Fruit fly (Drosophila melanogaster) whole organism, embryonic: Measurements from ENCODE around the gene raw.
A peak's percentile ranks its signal among the peaks of the same experiment; 100 is the strongest.

Source experiments
- Aef1 ChIP-seq: fragments of 200-800 bp; sonication (Bioruptor generic); IDR thresholded peaks from 3 replicates; pipeline ENCODE4 v1.3.6; 2022; ENCODE audit warnings: missing biosample characterization, missing genetic modification characterization
- CG10543 ChIP-seq: fragments of 200-800 bp; sonication (Bioruptor generic); optimal IDR thresholded peaks from 3 replicates; lab custom pipeline; 2017; ENCODE audit warnings: missing biosample characterization, mild to moderate bottlenecking, missing genetic modification characterization, moderate library complexity
- CG11504 ChIP-seq: fragments of 200-800 bp; sonication (Bioruptor generic); optimal IDR thresholded peaks from 3 replicates; lab custom pipeline; 2019; ENCODE audit warnings: missing biosample characterization, mild to moderate bottlenecking, missing genetic modification characterization, moderate library complexity
- CG12659 ChIP-seq: fragments of 200-800 bp; sonication (Bioruptor generic); optimal IDR thresholded peaks from 3 replicates; lab custom pipeline; 2017; ENCODE audit warnings: mild to moderate bottlenecking, missing biosample characterization, missing genetic modification reagents, missing genetic modification characterization
- CG12942 ChIP-seq: fragments of 200-800 bp; sonication (Bioruptor generic); optimal IDR thresholded peaks from 3 replicates; lab custom pipeline; 2016; ENCODE audit warnings: missing biosample characterization, missing genetic modification characterization
- CG13424 ChIP-seq: fragments of 200-800 bp; sonication (Bioruptor generic); optimal IDR thresholded peaks from 2 replicates; lab custom pipeline; 2019; ENCODE audit warnings: missing biosample characterization, mild to moderate bottlenecking, missing genetic modification characterization, moderate library complexity
- CG17186 ChIP-seq: fragments of 200-800 bp; sonication (Bioruptor generic); optimal IDR thresholded peaks from 3 replicates; lab custom pipeline; 2017; ENCODE audit warnings: missing biosample characterization, missing genetic modification reagents, missing genetic modification characterization
- CG17328 ChIP-seq: fragments of 200-800 bp; sonication (Bioruptor generic); IDR thresholded peaks from 2 replicates; pipeline ENCODE4 v1.3.6; 2022; ENCODE audit warnings: missing biosample characterization, missing genetic modification characterization
- CG17385 ChIP-seq: fragments of 200-800 bp; sonication (Bioruptor generic); optimal IDR thresholded peaks from 3 replicates; lab custom pipeline; 2018; ENCODE audit warnings: missing biosample characterization, mild to moderate bottlenecking, missing genetic modification characterization
- CG17912 ChIP-seq: fragments of 200-800 bp; sonication (Bioruptor generic); optimal IDR thresholded peaks from 2 replicates; lab custom pipeline; 2018; ENCODE audit warnings: missing biosample characterization, mild to moderate bottlenecking, missing genetic modification characterization
- CG18262 ChIP-seq: fragments of 200-800 bp; optimal IDR thresholded peaks from 3 replicates; lab custom pipeline; 2019; ENCODE audit warnings: missing biosample characterization, mild to moderate bottlenecking, missing genetic modification characterization, moderate library complexity
- CG2120 ChIP-seq: fragments of 200-800 bp; sonication (Bioruptor generic); optimal IDR thresholded peaks from 3 replicates; lab custom pipeline; 2016; ENCODE audit warnings: missing biosample characterization, missing genetic modification characterization
- CG2129 ChIP-seq: fragments of 200-800 bp; sonication (Bioruptor generic); IDR thresholded peaks from 2 replicates; pipeline ENCODE4 v1.3.6; 2022; ENCODE audit warnings: missing biosample characterization, missing genetic modification characterization; ENCODE audit not compliant: partially characterized antibody
- CG31365 ChIP-seq: fragments of 200-800 bp; sonication (Bioruptor generic); optimal IDR thresholded peaks from 2 replicates; lab custom pipeline; 2018; ENCODE audit warnings: missing biosample characterization, mild to moderate bottlenecking, missing genetic modification characterization
- CG32772 ChIP-seq: fragments of 200-800 bp; sonication (Bioruptor generic); IDR thresholded peaks from 2 replicates; pipeline ENCODE4 v1.3.6; 2022; ENCODE audit warnings: missing biosample characterization, missing genetic modification characterization
- CG33557 ChIP-seq: fragments of 200-800 bp; sonication (Bioruptor generic); optimal IDR thresholded peaks from 2 replicates; lab custom pipeline; 2019; ENCODE audit warnings: missing biosample characterization, mild to moderate bottlenecking, missing genetic modification characterization, moderate library complexity
- CG3995 ChIP-seq: fragments of 200-800 bp; sonication (Bioruptor generic); optimal IDR thresholded peaks from 3 replicates; lab custom pipeline; 2016; ENCODE audit warnings: missing biosample characterization, missing genetic modification characterization
- CG4854 ChIP-seq: fragments of 200-800 bp; sonication (Bioruptor generic); optimal IDR thresholded peaks from 2 replicates; lab custom pipeline; 2016; ENCODE audit warnings: missing biosample characterization, missing genetic modification characterization, inconsistent platforms
- CG5180 ChIP-seq: fragments of 200-800 bp; sonication (Bioruptor generic); optimal IDR thresholded peaks from 3 replicates; lab custom pipeline; 2017; ENCODE audit warnings: missing biosample characterization, missing genetic modification characterization, mild to moderate bottlenecking, moderate library complexity, missing genetic modification reagents
- CG6791 ChIP-seq: fragments of 200-800 bp; sonication (Bioruptor generic); IDR thresholded peaks from 3 replicates; pipeline ENCODE4 v1.3.6; 2022; ENCODE audit warnings: missing biosample characterization, missing genetic modification characterization; ENCODE audit not compliant: partially characterized antibody
- CG6854 ChIP-seq: fragments of 200-800 bp; sonication (Bioruptor generic); optimal IDR thresholded peaks from 3 replicates; lab custom pipeline; 2017; ENCODE audit warnings: missing biosample characterization, mild to moderate bottlenecking, missing genetic modification characterization
- CG7786 ChIP-seq: fragments of 200-800 bp; sonication (Bioruptor generic); optimal IDR thresholded peaks from 2 replicates; lab custom pipeline; 2016; ENCODE audit warnings: missing biosample characterization, missing genetic modification characterization
- CG8359 ChIP-seq: fragments of 200-800 bp; sonication (Bioruptor generic); optimal IDR thresholded peaks from 2 replicates; lab custom pipeline; 2017; ENCODE audit warnings: missing biosample characterization, mild to moderate bottlenecking, missing genetic modification characterization, borderline replicate concordance
- CG9437 ChIP-seq: fragments of 200-800 bp; sonication (Bioruptor generic); optimal IDR thresholded peaks from 2 replicates; lab custom pipeline; 2018; ENCODE audit warnings: missing biosample characterization, mild to moderate bottlenecking, missing genetic modification characterization
- CG9817 ChIP-seq: fragments of 200-800 bp; sonication (Bioruptor generic); optimal IDR thresholded peaks from 2 replicates; lab custom pipeline; 2018; ENCODE audit warnings: missing biosample characterization, mild to moderate bottlenecking, missing genetic modification characterization, moderate library complexity
- Fer1 ChIP-seq: fragments of 200-800 bp; sonication (Bioruptor generic); optimal IDR thresholded peaks from 2 replicates; lab custom pipeline; 2017; ENCODE audit warnings: missing biosample characterization, mild to moderate bottlenecking, missing genetic modification characterization
- H15 ChIP-seq: fragments of 200-800 bp; sonication (Bioruptor generic); IDR thresholded peaks from 3 replicates; pipeline ENCODE4 v1.3.6; 2022; ENCODE audit warnings: missing biosample characterization, missing genetic modification characterization
- Lhr ChIP-seq: fragments of 200-800 bp; sonication (Bioruptor generic); optimal IDR thresholded peaks from 3 replicates; lab custom pipeline; 2017; ENCODE audit warnings: mild to moderate bottlenecking, missing biosample characterization, missing genetic modification reagents, missing genetic modification characterization
- Pdp1 ChIP-seq, 2 experiments: fragments of 200-800 bp; sonication (Bioruptor generic); optimal IDR thresholded peaks; 3 replicates each; lab custom pipeline; 2016; ENCODE audit warnings: missing biosample characterization in 2 of 2, missing genetic modification characterization in 2 of 2, mild to moderate bottlenecking in 1 of 2, moderate library complexity in 1 of 2
- Sin3A ChIP-seq: fragments of >200 bp; optimal IDR thresholded peaks from 2 replicates; lab custom pipeline; 2018
- Sox100B ChIP-seq: fragments of 200-800 bp; sonication (Bioruptor generic); optimal IDR thresholded peaks from 3 replicates; lab custom pipeline; 2018; ENCODE audit warnings: missing biosample characterization, mild to moderate bottlenecking, missing genetic modification characterization
- TFAM ChIP-seq: fragments of 200-800 bp; sonication (Bioruptor generic); optimal IDR thresholded peaks from 2 replicates; lab custom pipeline; 2017; ENCODE audit warnings: missing biosample characterization, missing genetic modification characterization, inconsistent platforms
- Tbp ChIP-seq: fragments of >200 bp; optimal IDR thresholded peaks from 2 replicates; lab custom pipeline; 2018; ENCODE audit warnings: missing biosample characterization, missing genetic modification characterization
- dpn ChIP-seq, 2 experiments: fragments of 200-800 bp; sonication (Bioruptor generic); optimal IDR thresholded peaks; 3 replicates each; lab custom pipeline; 2016; ENCODE audit warnings: missing biosample characterization in 2 of 2, missing genetic modification characterization in 2 of 2
- ind ChIP-seq: fragments of 200-800 bp; sonication (Bioruptor generic); optimal IDR thresholded peaks from 3 replicates; lab custom pipeline; 2016; ENCODE audit warnings: missing biosample characterization, missing genetic modification characterization
- jing ChIP-seq: fragments of 200-800 bp; sonication (Bioruptor generic); optimal IDR thresholded peaks from 2 replicates; lab custom pipeline; 2018; ENCODE audit warnings: missing biosample characterization, mild to moderate bottlenecking, missing genetic modification characterization
- oc ChIP-seq: fragments of 200-800 bp; sonication (Bioruptor generic); optimal IDR thresholded peaks from 2 replicates; lab custom pipeline; 2018; ENCODE audit warnings: missing biosample characterization, mild to moderate bottlenecking, missing genetic modification characterization, moderate library complexity
- odd ChIP-seq: fragments of 200-800 bp; sonication (Bioruptor generic); optimal IDR thresholded peaks from 2 replicates; lab custom pipeline; 2017; ENCODE audit warnings: missing biosample characterization, mild to moderate bottlenecking, missing genetic modification characterization
- otp ChIP-seq: fragments of 200-800 bp; sonication (Bioruptor generic); IDR thresholded peaks from 3 replicates; pipeline ENCODE4, ENCODE4 v1.3.6; 2022; ENCODE audit warnings: missing biosample characterization, missing genetic modification characterization
- rib ChIP-seq: fragments of 200-800 bp; sonication (Bioruptor generic); IDR thresholded peaks from 2 replicates; pipeline ENCODE4 v1.3.6; 2022; ENCODE audit warnings: missing biosample characterization, missing genetic modification characterization
- ro ChIP-seq: fragments of 200-800 bp; sonication (Bioruptor generic); IDR thresholded peaks from 2 replicates; pipeline ENCODE4 v1.3.6; 2022; ENCODE audit warnings: missing biosample characterization, missing genetic modification characterization
- sens ChIP-seq: fragments of 200-800 bp; sonication (Bioruptor generic); peaks from one replicate; lab custom pipeline; 2016; ENCODE audit warnings: missing biosample characterization, missing genetic modification characterization
- tap ChIP-seq: fragments of 200-800 bp; optimal IDR thresholded peaks from 3 replicates; lab custom pipeline; 2019; ENCODE audit warnings: missing biosample characterization, mild to moderate bottlenecking, missing genetic modification characterization, moderate library complexity
- tgo ChIP-seq: fragments of 200-800 bp; sonication (Bioruptor generic); IDR thresholded peaks from 3 replicates; pipeline ENCODE4 v1.3.6; 2022; ENCODE audit warnings: missing biosample characterization, missing genetic modification characterization
- tup ChIP-seq: fragments of 200-800 bp; sonication (Bioruptor generic); optimal IDR thresholded peaks from 2 replicates; lab custom pipeline; 2016; ENCODE audit warnings: missing biosample characterization, mild to moderate bottlenecking, missing genetic modification characterization, moderate library complexity
- tx ChIP-seq: fragments of 200-800 bp; sonication (Bioruptor generic); optimal IDR thresholded peaks from 2 replicates; lab custom pipeline; 2016; ENCODE audit warnings: missing biosample characterization, missing genetic modification characterization
- unpg ChIP-seq: fragments of 200-800 bp; sonication (Bioruptor generic); optimal IDR thresholded peaks from 3 replicates; lab custom pipeline; 2018; ENCODE audit warnings: missing biosample characterization, mild to moderate bottlenecking, missing genetic modification characterization, moderate library complexity
- vfl ChIP-seq: fragments of 200-800 bp; sonication (Bioruptor generic); optimal IDR thresholded peaks from 2 replicates; lab custom pipeline; 2016; ENCODE audit warnings: missing biosample characterization, missing genetic modification characterization
- zen ChIP-seq: fragments of 200-800 bp; sonication (Bioruptor generic); optimal IDR thresholded peaks from 3 replicates; lab custom pipeline; 2018; ENCODE audit warnings: missing biosample characterization, mild to moderate bottlenecking, missing genetic modification characterization, moderate library complexity

The raw gene

dm6 chr2L:8717618-8718336, 22.7 kb downstream of the raw start (continued):
- TF ChIP-seq CG9437 (GFP tag; lab: Kevin White, UChicago) (peak; percentile 93), CG10543 (GFP tag; lab: Kevin White, UChicago) (peak; percentile 89), Sin3A (lab: Kevin White, UChicago) (no peak), tap (tag; lab: Kevin White, UChicago) (peak; percentile 80), CG5180 (GFP tag; lab: Kevin White, UChicago) (peak; percentile 82), ind (peak; percentile 87), vfl (GFP tag; lab: Kevin White, UChicago) (peak; percentile 66), CG12942 (peak; percentile 79), CG33557 (GFP tag; lab: Kevin White, UChicago) (peak; percentile 82), Pdp1 (GFP tag; optimal IDR thresholded peaks at IDR 0.05; lab: Kevin White, UChicago) (peak; percentile 66 to 75), Aef1 (GFP tag; lab: Robert Waterston, UW) (peak; percentile 77), TFAM (peak; percentile 37), Tbp (GFP tag; lab: Kevin White, UChicago) (no peak), tup (GFP tag; lab: Kevin White, UChicago) (peak; percentile 30), otp (GFP tag; lab: Robert Waterston, UW) (peak; percentile 48; the same call in 1 of the 3 replicates), CG7786 (GFP tag; lab: Kevin White, UChicago) (peak; percentile 54), CG12659 (GFP tag; lab: Kevin White, UChicago) (peak; percentile 95), CG4854 (GFP tag; lab: Kevin White, UChicago) (peak; percentile 57), CG8359 (GFP tag; lab: Kevin White, UChicago) (peak; percentile 54), Sox100B (GFP tag; lab: Kevin White, UChicago) (peak; percentile 94), CG17328 (peak; percentile 83), unpg (GFP tag; lab: Kevin White, UChicago) (peak; percentile 90), CG2129 (GFP tag; lab: Robert Waterston, UW) (no peak), CG2120 (GFP tag; lab: Kevin White, UChicago) (peak; percentile 92), CG17385 (peak; percentile 89), CG9817 (tag; lab: Kevin White, UChicago) (peak; percentile 86), CG17912 (GFP tag; lab: Kevin White, UChicago) (no peak), CG11504 (peak; percentile 95), CG13424 (tag; lab: Kevin White, UChicago) (peak; percentile 93), CG31365 (tag; lab: Kevin White, UChicago) (peak; percentile 19), CG32772 (GFP tag; lab: Robert Waterston, UW) (peak; percentile 65), jing (peak; percentile 43), tx (GFP tag; lab: Kevin White, UChicago) (peak; percentile 37), H15 (GFP tag; lab: Robert Waterston, UW) (peak; percentile 73; the same call in 2 of the 3 replicates), ro (GFP tag; lab: Robert Waterston, UW) (0 out of 2 replicates have a peak, but pooled peaks have one; percentile 49), sens (GFP tag; lab: Kevin White, UChicago) (peak; percentile 91), CG6854 (GFP tag; lab: Kevin White, UChicago) (peak; percentile 88), Lhr (peak; percentile 68), tgo (peak; percentile 86), zen (tag; lab: Kevin White, UChicago) (peak; percentile 60), CG6791 (no peak), CG18262 (peak; percentile 92), Fer1 (GFP tag; lab: Kevin White, UChicago) (peak; percentile 91), dpn (GFP tag; optimal IDR thresholded peaks at IDR 0.05; lab: Kevin White, UChicago) (peak; percentile 58 to 88), rib (GFP tag; lab: Robert Waterston, UW) (peak; percentile 67), CG17186 (no peak), odd (GFP tag; lab: Kevin White, UChicago) (peak; percentile 94), CG3995 (GFP tag; lab: Kevin White, UChicago) (peak; percentile 45), oc (tag; lab: Kevin White, UChicago) (peak; percentile 86)
